Worm (Caenorhabditis elegans) whole organism, L4 larva: ENCODE data around the gene B0034.4.

Experiments used
- D1046.2 ChIP-seq: fragments of 200-800 bp; sonication (Bioruptor generic); IDR thresholded peaks from 2 replicates; pipeline ENCODE4 v1.3.6; 2022; ENCODE audit warnings: missing genetic modification characterization, missing compliant biosample characterization
- F10B5.3 ChIP-seq: sonication (generic microtip); optimal IDR thresholded peaks from 2 replicates; lab custom pipeline; 2016; ENCODE audit warnings: mild to moderate bottlenecking, missing genetic modification characterization, missing compliant biosample characterization
- F26F4.8 ChIP-seq: fragments of 200-800 bp; sonication (Bioruptor generic); conservative IDR thresholded peaks from 2 replicates; pipeline ENCODE4 v1.3.6; 2022; ENCODE audit warnings: missing genetic modification characterization, missing compliant biosample characterization
- F37D6.2 ChIP-seq: sonication (generic microtip); optimal IDR thresholded peaks from 2 replicates; lab custom pipeline; 2016; ENCODE audit warnings: mild to moderate bottlenecking, missing genetic modification characterization, missing compliant biosample characterization
- F49E8.2 ChIP-seq: sonication (generic microtip); optimal IDR thresholded peaks from 2 replicates; lab custom pipeline; 2016; ENCODE audit warnings: missing compliant biosample characterization, mild to moderate bottlenecking, missing genetic modification characterization, borderline replicate concordance
- R02D3.7 ChIP-seq: fragments of 150-350 bp; sonication (generic microtip); optimal IDR thresholded peaks from 3 replicates; lab custom pipeline; 2014; ENCODE audit warnings: missing biosample characterization, missing genetic modification characterization
- Y5F2A.4 ChIP-seq: fragments of 200-800 bp; sonication (Bioruptor generic); optimal IDR thresholded peaks from 2 replicates; lab custom pipeline; 2018; ENCODE audit warnings: mild to moderate bottlenecking, missing genetic modification characterization, missing compliant biosample characterization
- Y75B8A.6 ChIP-seq: fragments of 200-800 bp; sonication (Bioruptor generic); IDR thresholded peaks from 2 replicates; pipeline ENCODE4 v1.3.6; 2022; ENCODE audit warnings: missing genetic modification reagents, missing genetic modification characterization, missing compliant biosample characterization
- aly-2 ChIP-seq: sonication (generic microtip); optimal IDR thresholded peaks from 2 replicates; lab custom pipeline; 2018; ENCODE audit warnings: missing biosample characterization, missing genetic modification characterization
- ama-1 ChIP-seq: fragments of 150-350 bp; optimal IDR thresholded peaks from 2 replicates; lab custom pipeline; 2014; ENCODE audit warnings: inconsistent platforms, mixed read lengths
- arid-1 ChIP-seq: fragments of 200-800 bp; sonication (Bioruptor generic); conservative IDR thresholded peaks from 2 replicates; pipeline ENCODE4 v1.3.6; 2022; ENCODE audit warnings: missing genetic modification reagents, missing genetic modification characterization, missing compliant biosample characterization
- attf-4 ChIP-seq: sonication (generic microtip); optimal IDR thresholded peaks from 3 replicates; lab custom pipeline; 2017; ENCODE audit warnings: missing biosample characterization, missing genetic modification characterization
- ceh-20 ChIP-seq: fragments of 200-800 bp; sonication (Bioruptor generic); IDR thresholded peaks from 2 replicates; pipeline ENCODE4 v1.3.6; 2022; ENCODE audit warnings: missing genetic modification reagents, missing genetic modification characterization, missing compliant biosample characterization
- ceh-28 ChIP-seq: fragments of 150-350 bp; optimal IDR thresholded peaks from 2 replicates; lab custom pipeline; 2014; ENCODE audit warnings: missing biosample characterization, missing genetic modification reagents, missing genetic modification characterization
- ceh-32 ChIP-seq: sonication (generic microtip); optimal IDR thresholded peaks from 2 replicates; lab custom pipeline; 2016; ENCODE audit warnings: mild to moderate bottlenecking, missing genetic modification characterization, missing compliant biosample characterization; ENCODE audit not compliant: poor library complexity
- ceh-44 ChIP-seq: fragments of 200-800 bp; sonication (Bioruptor generic); IDR thresholded peaks from 2 replicates; pipeline ENCODE4 v1.3.6; 2022; ENCODE audit warnings: missing genetic modification reagents, missing genetic modification characterization, missing compliant biosample characterization
- ceh-62 ChIP-seq: sonication (generic microtip); optimal IDR thresholded peaks from 2 replicates; lab custom pipeline; 2017; ENCODE audit warnings: missing biosample characterization, missing genetic modification characterization
- ces-1 ChIP-seq: fragments of 150-350 bp; sonication (generic microtip); optimal IDR thresholded peaks from 4 replicates; lab custom pipeline; 2014; ENCODE audit warnings: missing biosample characterization, missing genetic modification reagents, missing genetic modification characterization
- cey-2 ChIP-seq: sonication (generic microtip); optimal IDR thresholded peaks from 3 replicates; lab custom pipeline; 2017; ENCODE audit warnings: missing genetic modification characterization, mild to moderate bottlenecking, missing compliant biosample characterization, antibody characterized with exemption, borderline replicate concordance; ENCODE audit not compliant: insufficient read depth
- daf-16 ChIP-seq, 3 experiments: sonication (generic microtip); optimal IDR thresholded peaks; 2 replicates each; lab custom pipeline; 2016 to 2017; ENCODE audit warnings: missing genetic modification characterization in 3 of 3, missing genetic modification reagents in 3 of 3, mild to moderate bottlenecking in 2 of 3, missing compliant biosample characterization in 2 of 3, missing biosample characterization in 1 of 3, moderate library complexity in 1 of 3
- dmd-6 ChIP-seq: fragments of 200-800 bp; sonication (Bioruptor generic); IDR thresholded peaks from 2 replicates; pipeline ENCODE4 v1.3.6; 2022; ENCODE audit warnings: missing genetic modification reagents, missing genetic modification characterization, missing compliant biosample characterization
- dmd-9 ChIP-seq: fragments of 200-800 bp; sonication (Bioruptor generic); IDR thresholded peaks from 2 replicates; pipeline ENCODE4 v1.3.6; 2022; ENCODE audit warnings: missing genetic modification reagents, missing genetic modification characterization, missing compliant biosample characterization
- dpl-1 ChIP-seq: fragments of 150-350 bp; optimal IDR thresholded peaks from 2 replicates; lab custom pipeline; 2014; ENCODE audit warnings: missing biosample characterization, missing genetic modification reagents, missing genetic modification characterization
- fkh-10 ChIP-seq: fragments of 150-350 bp; optimal IDR thresholded peaks from 2 replicates; lab custom pipeline; 2014; ENCODE audit warnings: missing biosample characterization, missing genetic modification reagents, missing genetic modification characterization
- fos-1 ChIP-seq: fragments of 150-350 bp; optimal IDR thresholded peaks from 2 replicates; lab custom pipeline; 2014; ENCODE audit warnings: missing biosample characterization, missing genetic modification characterization
- hlh-11 ChIP-seq: fragments of 200-800 bp; sonication (Bioruptor generic); optimal IDR thresholded peaks from 2 replicates; lab custom pipeline; 2018; ENCODE audit warnings: mild to moderate bottlenecking, missing genetic modification characterization, missing compliant biosample characterization
- jun-1 ChIP-seq: fragments of 150-350 bp; optimal IDR thresholded peaks from 2 replicates; lab custom pipeline; 2014; ENCODE audit warnings: missing biosample characterization, missing genetic modification reagents, missing genetic modification characterization
- lin-1 ChIP-seq: fragments of 200-800 bp; sonication (Bioruptor generic); IDR thresholded peaks from 2 replicates; pipeline ENCODE4 v1.3.6; 2022; ENCODE audit warnings: missing genetic modification reagents, missing genetic modification characterization, missing compliant biosample characterization
- lin-13 ChIP-seq: fragments of 150-350 bp; optimal IDR thresholded peaks from 2 replicates; lab custom pipeline; 2014; ENCODE audit warnings: missing biosample characterization, missing genetic modification reagents, missing genetic modification characterization
- lin-15B ChIP-seq: fragments of 150-350 bp; sonication (generic microtip); optimal IDR thresholded peaks from 3 replicates; lab custom pipeline; 2014; ENCODE audit warnings: missing biosample characterization, missing genetic modification characterization
- lin-29 ChIP-seq: fragments of 200-800 bp; sonication (Bioruptor generic); IDR thresholded peaks from 2 replicates; pipeline ENCODE4 v1.3.6; 2022; ENCODE audit warnings: missing genetic modification reagents, missing genetic modification characterization, missing compliant biosample characterization
- lin-38 ChIP-seq: fragments of 200-800 bp; sonication (Bioruptor generic); IDR thresholded peaks from 2 replicates; pipeline ENCODE4 v1.3.6; 2022; ENCODE audit warnings: missing genetic modification reagents, missing genetic modification characterization, missing compliant biosample characterization
- lsy-2 ChIP-seq, 2 experiments: fragments of 150-350 bp in 1 of 2; sonication (generic microtip) in 1 of 2; optimal IDR thresholded peaks; 2 replicates each; lab custom pipeline; 2014 to 2017; ENCODE audit warnings: missing biosample characterization in 2 of 2, missing genetic modification characterization in 2 of 2
- madf-5 ChIP-seq, 2 experiments: fragments of 200-800 bp; sonication (Bioruptor generic); IDR thresholded peaks; 2 replicates each; pipeline ENCODE4 v1.3.6; 2022; ENCODE audit warnings: missing compliant biosample characterization in 2 of 2, missing genetic modification characterization in 2 of 2
- mes-2 ChIP-seq: sonication (generic microtip); optimal IDR thresholded peaks from 2 replicates; lab custom pipeline; 2016; ENCODE audit warnings: missing genotype, mild to moderate bottlenecking, missing genetic modification characterization, missing compliant biosample characterization; ENCODE audit not compliant: poor library complexity, severe bottlenecking
- mxl-2 ChIP-seq: fragments of 200-800 bp; sonication (Bioruptor generic); conservative IDR thresholded peaks from 2 replicates; pipeline ENCODE4 v1.3.6; 2022; ENCODE audit warnings: missing genetic modification reagents, missing genetic modification characterization, missing compliant biosample characterization
- mxl-3 ChIP-seq: fragments of 200-800 bp; sonication (Bioruptor generic); optimal IDR thresholded peaks from 2 replicates; lab custom pipeline; 2018; ENCODE audit warnings: mild to moderate bottlenecking, missing genetic modification characterization, missing compliant biosample characterization
- nhr-11 ChIP-seq: fragments of 150-350 bp; optimal IDR thresholded peaks from 2 replicates; lab custom pipeline; 2014; ENCODE audit warnings: missing biosample characterization, missing genetic modification characterization
- nhr-111 ChIP-seq: fragments of 200-800 bp; sonication (Bioruptor generic); optimal IDR thresholded peaks from 2 replicates; lab custom pipeline; 2018; ENCODE audit warnings: mild to moderate bottlenecking, missing genetic modification characterization, missing compliant biosample characterization
- nhr-25 ChIP-seq: sonication (generic microtip); optimal IDR thresholded peaks from 2 replicates; lab custom pipeline; 2017; ENCODE audit warnings: missing genetic modification characterization, mild to moderate bottlenecking, missing compliant biosample characterization, antibody characterized with exemption, moderate library complexity, borderline replicate concordance; ENCODE audit not compliant: insufficient read depth
- nhr-77 ChIP-seq: fragments of 150-350 bp; optimal IDR thresholded peaks from 2 replicates; lab custom pipeline; 2014; ENCODE audit warnings: missing biosample characterization, missing genetic modification characterization
- php-3 ChIP-seq: fragments of 200-800 bp; sonication (Bioruptor generic); IDR thresholded peaks from 2 replicates; pipeline ENCODE4 v1.3.6; 2022; ENCODE audit warnings: missing genetic modification reagents, missing genetic modification characterization, missing compliant biosample characterization
- rbr-2 ChIP-seq: sonication (generic microtip); optimal IDR thresholded peaks from 2 replicates; lab custom pipeline; 2016; ENCODE audit warnings: missing genotype, missing genetic modification characterization, missing compliant biosample characterization
- sdz-12 ChIP-seq: fragments of 200-800 bp; sonication (Bioruptor generic); optimal IDR thresholded peaks from 2 replicates; lab custom pipeline; 2018; ENCODE audit warnings: mild to moderate bottlenecking, missing genetic modification characterization, missing compliant biosample characterization
- set-16 ChIP-seq: fragments of 200-800 bp; sonication (Bioruptor generic); IDR thresholded peaks from 2 replicates; pipeline ENCODE4 v1.3.6; 2022; ENCODE audit warnings: missing genetic modification reagents, missing genetic modification characterization, missing compliant biosample characterization
- skn-1 ChIP-seq: fragments of 150-350 bp; optimal IDR thresholded peaks from 2 replicates; lab custom pipeline; 2014; ENCODE audit warnings: missing biosample characterization, missing genetic modification characterization
- spr-1 ChIP-seq: sonication (generic microtip); optimal IDR thresholded peaks from 2 replicates; lab custom pipeline; 2016; ENCODE audit warnings: mild to moderate bottlenecking, missing genetic modification characterization, missing compliant biosample characterization
- tag-97 ChIP-seq: fragments of 200-800 bp; sonication (Bioruptor generic); IDR thresholded peaks from 2 replicates; pipeline ENCODE4 v1.3.6; 2022; ENCODE audit warnings: missing genetic modification characterization, missing compliant biosample characterization
- zfp-2 ChIP-seq: sonication (generic microtip); optimal IDR thresholded peaks from 2 replicates; lab custom pipeline; 2016; ENCODE audit warnings: mild to moderate bottlenecking, missing genetic modification characterization, missing compliant biosample characterization
- zfp-3 ChIP-seq: fragments of 200-800 bp; sonication (Bioruptor generic); conservative IDR thresholded peaks from 2 replicates; pipeline ENCODE4 v1.3.6; 2022; ENCODE audit warnings: missing genetic modification reagents, missing genetic modification characterization, missing compliant biosample characterization
- zip-2 ChIP-seq: fragments of 150-350 bp; optimal IDR thresholded peaks from 2 replicates; lab custom pipeline; 2014; ENCODE audit warnings: missing biosample characterization, missing genetic modification characterization

The B0034.4 gene

DNA sequence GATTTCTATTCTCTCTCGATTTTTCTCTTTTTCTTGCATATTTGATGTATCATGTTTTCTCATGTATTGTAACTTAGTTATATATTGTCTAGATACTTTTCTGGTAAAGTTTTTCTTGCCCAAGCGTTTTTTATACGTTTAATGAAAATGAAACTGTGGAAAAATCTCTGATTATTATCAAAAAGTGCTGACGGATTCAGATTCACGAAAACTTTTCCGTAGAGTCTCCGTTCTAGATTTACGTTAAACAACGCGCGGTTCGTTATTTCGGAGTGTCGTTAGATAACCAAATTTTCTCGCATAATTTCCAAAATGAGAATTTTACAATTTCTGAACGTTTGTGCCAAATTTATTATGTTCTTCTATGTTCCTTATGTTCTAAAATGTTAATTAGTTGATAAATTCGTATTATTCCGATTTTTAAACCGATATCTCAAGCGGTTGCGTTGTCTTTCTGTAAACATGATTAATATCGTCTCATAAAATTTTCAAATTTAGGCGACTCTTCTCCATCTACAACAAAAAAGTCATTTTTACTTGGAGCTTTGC lies 51.1 kb downstream of the B0034.4 start, which contains the start of gene ptp-2 (continued):
- TF ChIP-seq mxl-2 (GFP tag; lab: Robert Waterston, UW), result no peak
- TF ChIP-seq skn-1 (tag; lab: Kevin White, UChicago), result no peak
- TF ChIP-seq mxl-3 (GFP tag; lab: Kevin White, UChicago), result no peak
- TF ChIP-seq ama-1 (lab: Kevin White, UChicago), result peak; percentile 5
- TF ChIP-seq php-3 (GFP tag; lab: Robert Waterston, UW), result no peak
- no peak for TF ChIP-seq nhr-77 (tag; lab: Kevin White, UChicago)
- TF ChIP-seq zfp-3 (GFP tag; lab: Robert Waterston, UW), result no peak
- no peak for TF ChIP-seq ces-1 (GFP tag; lab: Kevin White, UChicago)
- no peak for TF ChIP-seq lin-1 (GFP tag; lab: Robert Waterston, UW)
- TF ChIP-seq spr-1, result no peak
- TF ChIP-seq fos-1, result no peak
- TF ChIP-seq F10B5.3 (tag; lab: Kevin White, UChicago), result no peak
- TF ChIP-seq ceh-20 (GFP tag; lab: Robert Waterston, UW), result no peak
- no peak for TF ChIP-seq madf-5 (GFP tag; IDR thresholded peaks at IDR 0.05; lab: Robert Waterston, UW)
- peak; percentile 45; the same call in 1 of the 2 replicates for TF ChIP-seq lin-38
- TF ChIP-seq rbr-2 (tag; lab: Kevin White, UChicago), result no peak
- no peak for TF ChIP-seq set-16 (GFP tag; lab: Robert Waterston, UW)
- TF ChIP-seq D1046.2 (GFP tag; lab: Robert Waterston, UW), result no peak
- no peak for TF ChIP-seq Y5F2A.4
- TF ChIP-seq F26F4.8 (GFP tag; lab: Robert Waterston, UW), result no peak
- no peak for TF ChIP-seq ceh-28 (tag; lab: Kevin White, UChicago)
- no peak for TF ChIP-seq jun-1 (tag; lab: Kevin White, UChicago)
- no peak for TF ChIP-seq fkh-10 (GFP tag; lab: Kevin White, UChicago)
- no peak for TF ChIP-seq sdz-12
- peak in 1 of 2 experiments; percentile 64 for TF ChIP-seq lsy-2 (tag; optimal IDR thresholded peaks at IDR 0.05; lab: Kevin White, UChicago)
- no peak for TF ChIP-seq dpl-1 (GFP tag; lab: Kevin White, UChicago)
- no peak for TF ChIP-seq F49E8.2 (tag; lab: Kevin White, UChicago)
- no peak for TF ChIP-seq aly-2
- TF ChIP-seq daf-16 (GFP tag; optimal IDR thresholded peaks at IDR 0.05; lab: Kevin White, UChicago), result no peak
- TF ChIP-seq daf-16 (tag; optimal IDR thresholded peaks at IDR 0.05; lab: Kevin White, UChicago), result peak; percentile 1
- no peak for TF ChIP-seq nhr-25 (tag; lab: Kevin White, UChicago)
- TF ChIP-seq hlh-11 (tag; lab: Kevin White, UChicago), result no peak
- peak; percentile 65 for TF ChIP-seq mes-2 (tag; lab: Kevin White, UChicago)
- no peak for TF ChIP-seq F37D6.2 (tag; lab: Kevin White, UChicago)
- no peak for TF ChIP-seq dmd-6
- no peak for TF ChIP-seq attf-4 (tag; lab: Kevin White, UChicago)
- no peak for TF ChIP-seq lin-13
- TF ChIP-seq arid-1, result no peak
- TF ChIP-seq nhr-11, result no peak
- no peak for TF ChIP-seq cey-2 (tag; lab: Kevin White, UChicago)
- no peak for TF ChIP-seq zfp-2 (tag; lab: Kevin White, UChicago)
- no peak for TF ChIP-seq ceh-44
- no peak for TF ChIP-seq lin-29
- TF ChIP-seq R02D3.7 (tag; lab: Kevin White, UChicago), result peak; percentile 25
- no peak for TF ChIP-seq Y75B8A.6 (GFP tag; lab: Robert Waterston, UW)
- TF ChIP-seq zip-2, result no peak
- no peak for TF ChIP-seq lin-15B (tag; lab: Kevin White, UChicago)
- TF ChIP-seq ceh-62, result no peak
- TF ChIP-seq nhr-111, result no peak
- TF ChIP-seq dmd-9 (GFP tag; lab: Robert Waterston, UW), result no peak
- no peak for TF ChIP-seq ceh-32 (tag; lab: Kevin White, UChicago)
- no peak for TF ChIP-seq tag-97 (GFP tag; lab: Robert Waterston, UW)
